Worm (Caenorhabditis elegans) whole organism, early embryonic: ENCODE data around the gene irld-48.

Source experiments
- B0310.2 ChIP-seq: sonication (generic microtip); optimal IDR thresholded peaks from 2 replicates; lab custom pipeline; 2016; ENCODE audit warnings: mild to moderate bottlenecking, missing genetic modification characterization, missing compliant biosample characterization
- F13C5.2 ChIP-seq: sonication (generic microtip); optimal IDR thresholded peaks from 2 replicates; lab custom pipeline; 2017; ENCODE audit warnings: mild to moderate bottlenecking, missing genetic modification characterization, inconsistent platforms, missing compliant biosample characterization
- aly-1 ChIP-seq: sonication (generic microtip); optimal IDR thresholded peaks from 2 replicates; lab custom pipeline; 2016; ENCODE audit warnings: missing genetic modification characterization, missing compliant biosample characterization
- ama-1 ChIP-seq: fragments of 150-350 bp; optimal IDR thresholded peaks from 2 replicates; lab custom pipeline; 2014
- ceh-13 ChIP-seq: fragments of 200-800 bp; sonication (Bioruptor generic); optimal IDR thresholded peaks from 2 replicates; lab custom pipeline; 2018; ENCODE audit warnings: mild to moderate bottlenecking, missing genetic modification characterization, missing compliant biosample characterization
- ceh-36 ChIP-seq: sonication (generic microtip); optimal IDR thresholded peaks from 2 replicates; lab custom pipeline; 2016; ENCODE audit warnings: missing genetic modification characterization, inconsistent platforms, missing compliant biosample characterization
- ets-7 ChIP-seq: sonication (generic microtip); optimal IDR thresholded peaks from 2 replicates; lab custom pipeline; 2016; ENCODE audit warnings: missing genotype, missing genetic modification characterization, missing compliant biosample characterization
- flt-1 ChIP-seq: fragments of 200-800 bp; sonication (Bioruptor generic); IDR thresholded peaks from 2 replicates; pipeline ENCODE4 v1.3.6; 2022; ENCODE audit warnings: missing genetic modification characterization, missing compliant biosample characterization
- hmbx-1 ChIP-seq: sonication (generic microtip); optimal IDR thresholded peaks from 2 replicates; lab custom pipeline; 2016; ENCODE audit warnings: mild to moderate bottlenecking, missing genetic modification characterization, missing compliant biosample characterization
- hmg-4 ChIP-seq: fragments of 200-800 bp; sonication (Bioruptor generic); optimal IDR thresholded peaks from 2 replicates; lab custom pipeline; 2018; ENCODE audit warnings: mild to moderate bottlenecking, missing genetic modification characterization, missing compliant biosample characterization
- hnd-1 ChIP-seq: sonication (generic microtip); optimal IDR thresholded peaks from 2 replicates; lab custom pipeline; 2016; ENCODE audit warnings: missing genetic modification characterization, missing compliant biosample characterization
- pes-1 ChIP-seq: fragments of 200-800 bp; sonication (Bioruptor generic); IDR thresholded peaks from 2 replicates; pipeline ENCODE4 v1.3.6; 2022; ENCODE audit warnings: missing genetic modification reagents, missing genetic modification characterization, missing compliant biosample characterization
- scrt-1 ChIP-seq: fragments of 200-800 bp; sonication (Bioruptor generic); IDR thresholded peaks from 2 replicates; pipeline ENCODE4 v1.3.6; 2022; ENCODE audit warnings: missing genetic modification characterization, missing compliant biosample characterization
- sea-1 ChIP-seq: fragments of 200-800 bp; sonication (Bioruptor generic); conservative IDR thresholded peaks from 2 replicates; pipeline ENCODE4 v1.3.6; 2022; ENCODE audit warnings: missing genetic modification characterization, missing compliant biosample characterization
- tbx-11 ChIP-seq: fragments of 200-800 bp; sonication (Bioruptor generic); IDR thresholded peaks from 2 replicates; pipeline ENCODE4 v1.3.6; 2022; ENCODE audit warnings: missing genetic modification characterization, missing compliant biosample characterization
- tbx-37 ChIP-seq: fragments of 200-800 bp; sonication (Bioruptor generic); conservative IDR thresholded peaks from 2 replicates; pipeline ENCODE4 v1.3.6; 2022; ENCODE audit warnings: missing genetic modification reagents, missing genetic modification characterization, missing compliant biosample characterization
- tra-4 ChIP-seq: sonication (generic microtip); optimal IDR thresholded peaks from 2 replicates; lab custom pipeline; 2017; ENCODE audit warnings: missing genetic modification characterization, missing compliant biosample characterization

Gene irld-48

ce11 chrII:2952629-2953028 is 3.2 kb upstream of the irld-48 start, which contains the start of gene irld-51:
irld-51 (minus strand) TSS chrII:2952729.
- TF ChIP-seq sea-1 (GFP tag; lab: Robert Waterston, UW) (no peak), aly-1 (tag; lab: Kevin White, UChicago) (no peak), F13C5.2 (tag; lab: Kevin White, UChicago) (no peak), hmbx-1 (tag; lab: Kevin White, UChicago) (no peak)

ce11 chrII:2958308-2958707 is 2.4 kb downstream of the irld-48 start, which contains the start of gene srw-60:
srw-60 (plus strand) TSS chrII:2958608.
- no peak for TF ChIP-seq tbx-37 (GFP tag; lab: Robert Waterston, UW)
- TF ChIP-seq B0310.2 (tag; lab: Kevin White, UChicago) = no peak
- no peak for TF ChIP-seq ceh-36
- no peak for TF ChIP-seq pes-1

- TF ChIP-seq B0310.2 (tag; lab: Kevin White, UChicago) = no peak
- no peak for TF ChIP-seq aly-1 (tag; lab: Kevin White, UChicago)
- TF ChIP-seq flt-1 (GFP tag; lab: Robert Waterston, UW) = no peak
- TF ChIP-seq hmbx-1 (tag; lab: Kevin White, UChicago) = no peak
Measured at ce11 chrII:2962531-2963164, 6.8 kb downstream of the irld-48 start.

ce11 chrII:2963619-2964018 is 7.8 kb downstream of the irld-48 start:
- TF ChIP-seq hmg-4 (GFP tag; lab: Kevin White, UChicago) (no peak), flt-1 (GFP tag; lab: Robert Waterston, UW) (no peak), B0310.2 (tag; lab: Kevin White, UChicago) (no peak), pes-1 (no peak), sea-1 (GFP tag; lab: Robert Waterston, UW) (no peak), ceh-13 (GFP tag; lab: Kevin White, UChicago) (no peak), tbx-11 (GFP tag; lab: Robert Waterston, UW) (no peak), hnd-1 (tag; lab: Kevin White, UChicago) (no peak), ama-1 (lab: Kevin White, UChicago) (no peak), F13C5.2 (tag; lab: Kevin White, UChicago) (no peak), aly-1 (tag; lab: Kevin White, UChicago) (no peak), tbx-37 (GFP tag; lab: Robert Waterston, UW) (no peak), hmbx-1 (tag; lab: Kevin White, UChicago) (no peak), ets-7 (tag; lab: Kevin White, UChicago) (no peak), ceh-36 (no peak), tra-4 (tag; lab: Kevin White, UChicago) (no peak), scrt-1 (GFP tag; lab: Robert Waterston, UW) (no peak)

ce11 chrII:2965215-2965998 is 9.5 kb downstream of the irld-48 start:
- TF ChIP-seq hnd-1 (tag; lab: Kevin White, UChicago) (no peak), ama-1 (lab: Kevin White, UChicago) (no peak), sea-1 (GFP tag; lab: Robert Waterston, UW) (no peak), ceh-13 (GFP tag; lab: Kevin White, UChicago) (no peak), scrt-1 (GFP tag; lab: Robert Waterston, UW) (no peak), tbx-11 (GFP tag; lab: Robert Waterston, UW) (no peak), hmbx-1 (tag; lab: Kevin White, UChicago) (no peak), aly-1 (tag; lab: Kevin White, UChicago) (no peak), F13C5.2 (tag; lab: Kevin White, UChicago) (no peak), B0310.2 (tag; lab: Kevin White, UChicago) (no peak), ets-7 (tag; lab: Kevin White, UChicago) (no peak), tra-4 (tag; lab: Kevin White, UChicago) (no peak), pes-1 (no peak), hmg-4 (GFP tag; lab: Kevin White, UChicago) (no peak)

- no peak for TF ChIP-seq ceh-13 (GFP tag; lab: Kevin White, UChicago)
- TF ChIP-seq aly-1 (tag; lab: Kevin White, UChicago) = no peak
- TF ChIP-seq pes-1 = no peak
- no peak for TF ChIP-seq ets-7 (tag; lab: Kevin White, UChicago)
- no peak for TF ChIP-seq F13C5.2 (tag; lab: Kevin White, UChicago)
Measured at ce11 chrII:2966350-2966749, 10.5 kb downstream of the irld-48 start.

- TF ChIP-seq ets-7 (tag; lab: Kevin White, UChicago) (no peak), ceh-36 (no peak), F13C5.2 (tag; lab: Kevin White, UChicago) (no peak), flt-1 (GFP tag; lab: Robert Waterston, UW) (no peak)
Measured at ce11 chrII:2967064-2967463, 11.2 kb downstream of the irld-48 start.

- TF ChIP-seq flt-1 (GFP tag; lab: Robert Waterston, UW) = peak; percentile 21; the same call in 1 of the 2 replicates
- TF ChIP-seq hmg-4 (GFP tag; lab: Kevin White, UChicago) = peak; percentile 9
- no peak for TF ChIP-seq scrt-1 (GFP tag; lab: Robert Waterston, UW)
- TF ChIP-seq ceh-36 = no peak
- peak; percentile 11 for TF ChIP-seq F13C5.2 (tag; lab: Kevin White, UChicago)
- TF ChIP-seq pes-1 = 0 out of 2 replicates have a peak, but pooled peaks have one; percentile 29
Measured at ce11 chrII:2973940-2974402, 18.1 kb downstream of the irld-48 start.
